Fruit fly (Drosophila melanogaster): ENCODE results near the gene Targ2.

The Targ2 gene

dm6 chr3L:21175531-21176271 is 27.3 kb downstream of the Targ2 start:
- TF ChIP-seq Myc (optimal IDR thresholded peaks at IDR 0.05) = no peak
- TF ChIP-seq ttk (optimal IDR thresholded peaks at IDR 0.05) = no peak
- no peak for TF ChIP-seq Sin3A (optimal IDR thresholded peaks at IDR 0.05)
- TF ChIP-seq h (optimal IDR thresholded peaks at IDR 0.05) = no peak
- no peak for TF ChIP-seq insv (optimal IDR thresholded peaks at IDR 0.05)
- TF ChIP-seq psq (optimal IDR thresholded peaks at IDR 0.05) = no peak

- no peak for TF ChIP-seq h (optimal IDR thresholded peaks at IDR 0.05)
- TF ChIP-seq insv (optimal IDR thresholded peaks at IDR 0.05) = no peak
- no peak for TF ChIP-seq Myc (optimal IDR thresholded peaks at IDR 0.05)
- TF ChIP-seq psq (optimal IDR thresholded peaks at IDR 0.05) = no peak
- no peak for TF ChIP-seq Sin3A (optimal IDR thresholded peaks at IDR 0.05)
- no peak for TF ChIP-seq ttk (optimal IDR thresholded peaks at IDR 0.05)
These were observed 28.1 kb downstream of the Targ2 start for dm6 chr3L:21174962-21175361.

- TF ChIP-seq psq (optimal IDR thresholded peaks at IDR 0.05) = no peak
These were observed 30.3 kb downstream of the Targ2 start, which contains the start of the genes chb and AsnS for dm6 chr3L:21172527-21173253. chb (plus strand) TSS chr3L:21172853. AsnS (plus strand) TSS chr3L:21173118.

dm6 chr3L:21171905-21172304 is 31.1 kb downstream of the Targ2 start, which contains the start of gene Ac78C:
Ac78C (minus strand) TSS chr3L:21171930.
- TF ChIP-seq ttk (optimal IDR thresholded peaks at IDR 0.05) = no peak
- TF ChIP-seq insv (optimal IDR thresholded peaks at IDR 0.05) = no peak
- no peak for TF ChIP-seq h (optimal IDR thresholded peaks at IDR 0.05)
- no peak for TF ChIP-seq Sin3A (optimal IDR thresholded peaks at IDR 0.05)
- no peak for TF ChIP-seq psq (optimal IDR thresholded peaks at IDR 0.05)
- no peak for TF ChIP-seq Myc (optimal IDR thresholded peaks at IDR 0.05)
